Fruit fly (Drosophila melanogaster) whole organism, embryonic: ENCODE data around the gene Slip1.

Source experiments
- Asciz ChIP-seq: fragments of 200-800 bp; sonication (Bioruptor generic); optimal IDR thresholded peaks from 2 replicates; lab custom pipeline; 2017; ENCODE audit warnings: missing biosample characterization, mild to moderate bottlenecking, missing genetic modification characterization, missing genetic modification reagents
- BEAF-32 ChIP-seq: fragments of 200-800 bp; sonication (Bioruptor generic); optimal IDR thresholded peaks from 3 replicates; lab custom pipeline; 2017; ENCODE audit warnings: missing biosample characterization, missing genetic modification characterization, mild to moderate bottlenecking, moderate library complexity, missing genetic modification reagents
- C15 ChIP-seq: fragments of 200-800 bp; sonication (Bioruptor generic); IDR thresholded peaks from 3 replicates; pipeline ENCODE4 v1.3.6; 2022; ENCODE audit warnings: missing biosample characterization, missing genetic modification characterization
- CG11696 ChIP-seq: fragments of 200-800 bp; sonication (Bioruptor generic); IDR thresholded peaks from 2 replicates; pipeline ENCODE4 v1.3.6; 2022; ENCODE audit warnings: missing biosample characterization, missing genetic modification characterization
- CG12219 ChIP-seq: fragments of 200-800 bp; sonication (Bioruptor generic); optimal IDR thresholded peaks from 3 replicates; lab custom pipeline; 2018; ENCODE audit warnings: missing biosample characterization, mild to moderate bottlenecking, missing genetic modification characterization
- CG12236 ChIP-seq: fragments of 200-800 bp; sonication (Bioruptor generic); optimal IDR thresholded peaks from 2 replicates; lab custom pipeline; 2016; ENCODE audit warnings: missing biosample characterization, missing genetic modification characterization
- CG15479 ChIP-seq: fragments of 200-800 bp; sonication (Bioruptor generic); optimal IDR thresholded peaks from 3 replicates; lab custom pipeline; 2019; ENCODE audit warnings: missing biosample characterization, mild to moderate bottlenecking, missing genetic modification characterization, moderate library complexity
- CG1603 ChIP-seq: fragments of 200-800 bp; sonication (Bioruptor generic); optimal IDR thresholded peaks from 2 replicates; lab custom pipeline; 2019; ENCODE audit warnings: missing biosample characterization, mild to moderate bottlenecking, missing genetic modification characterization, moderate library complexity
- CG17359 ChIP-seq: fragments of 200-800 bp; sonication (Bioruptor generic); optimal IDR thresholded peaks from 3 replicates; lab custom pipeline; 2018; ENCODE audit warnings: missing biosample characterization, mild to moderate bottlenecking, missing genetic modification characterization, moderate library complexity
- CG17568 ChIP-seq: fragments of 200-800 bp; sonication (Bioruptor generic); optimal IDR thresholded peaks from 2 replicates; lab custom pipeline; 2018; ENCODE audit warnings: missing biosample characterization, mild to moderate bottlenecking, missing genetic modification characterization, moderate library complexity
- CG18262 ChIP-seq: fragments of 200-800 bp; optimal IDR thresholded peaks from 3 replicates; lab custom pipeline; 2019; ENCODE audit warnings: missing biosample characterization, mild to moderate bottlenecking, missing genetic modification characterization, moderate library complexity
- CG2129 ChIP-seq: fragments of 200-800 bp; sonication (Bioruptor generic); IDR thresholded peaks from 2 replicates; pipeline ENCODE4 v1.3.6; 2022; ENCODE audit warnings: missing biosample characterization, missing genetic modification characterization; ENCODE audit not compliant: partially characterized antibody
- CG3065 ChIP-seq: fragments of 200-800 bp; sonication (Bioruptor generic); optimal IDR thresholded peaks from 2 replicates; lab custom pipeline; 2016; ENCODE audit warnings: missing biosample characterization, missing genetic modification characterization
- CG31441 ChIP-seq: fragments of 200-800 bp; sonication (Bioruptor generic); IDR thresholded peaks from 2 replicates; pipeline ENCODE4 v1.3.6; 2022; ENCODE audit warnings: missing biosample characterization, missing genetic modification characterization
- CG32532 ChIP-seq: fragments of 200-800 bp; sonication (Bioruptor generic); IDR thresholded peaks from 2 replicates; pipeline ENCODE4 v1.3.6; 2022; ENCODE audit warnings: missing biosample characterization, missing genetic modification characterization
- CG6813 ChIP-seq: fragments of 200-800 bp; sonication (Bioruptor generic); optimal IDR thresholded peaks from 2 replicates; lab custom pipeline; 2017; ENCODE audit warnings: missing biosample characterization, missing genetic modification characterization, mild to moderate bottlenecking, moderate library complexity, missing genetic modification reagents
- CG8089 ChIP-seq: fragments of 200-800 bp; sonication (Bioruptor generic); optimal IDR thresholded peaks from 3 replicates; lab custom pipeline; 2016; ENCODE audit warnings: missing biosample characterization, missing genetic modification characterization
- Dad ChIP-seq: fragments of 200-800 bp; sonication (Bioruptor generic); optimal IDR thresholded peaks from 3 replicates; lab custom pipeline; 2016; ENCODE audit warnings: missing biosample characterization, missing genetic modification characterization
- Dip2 ChIP-seq: fragments of 200-800 bp; sonication (Bioruptor generic); IDR thresholded peaks from 2 replicates; pipeline ENCODE4 v1.3.6; 2022; ENCODE audit warnings: missing biosample characterization, missing genetic modification characterization
- Gsc ChIP-seq: fragments of 200-800 bp; sonication (Bioruptor generic); IDR thresholded peaks from 2 replicates; pipeline ENCODE4 v1.3.6; 2022; ENCODE audit warnings: missing biosample characterization, missing genetic modification characterization
- H2.0 ChIP-seq: fragments of 200-800 bp; sonication (Bioruptor generic); IDR thresholded peaks from 2 replicates; pipeline ENCODE4 v1.3.6; 2022; ENCODE audit warnings: missing biosample characterization, missing genetic modification characterization
- HHEX ChIP-seq: fragments of 200-800 bp; sonication (Bioruptor generic); optimal IDR thresholded peaks from 3 replicates; lab custom pipeline; 2017; ENCODE audit warnings: missing biosample characterization, mild to moderate bottlenecking, missing genetic modification characterization, missing genetic modification reagents
- MBD-R2 ChIP-seq: fragments of 200-800 bp; sonication (Bioruptor generic); IDR thresholded peaks from 2 replicates; pipeline ENCODE4 v1.3.6; 2022; ENCODE audit warnings: missing biosample characterization, missing genetic modification characterization
- Med ChIP-seq: fragments of 200-800 bp; sonication (Bioruptor generic); peaks from one replicate; lab custom pipeline; 2016; ENCODE audit warnings: missing biosample characterization, missing genetic modification characterization, mild to moderate bottlenecking, inconsistent platforms, moderate library complexity
- Opbp ChIP-seq: fragments of 200-800 bp; sonication (Bioruptor generic); IDR thresholded peaks from 3 replicates; pipeline ENCODE4 v1.3.6; 2022; ENCODE audit warnings: missing biosample characterization, missing genetic modification characterization; ENCODE audit not compliant: partially characterized antibody
- Poxn ChIP-seq: fragments of 200-800 bp; sonication (Bioruptor generic); IDR thresholded peaks from 2 replicates; pipeline ENCODE4 v1.3.6; 2022; ENCODE audit warnings: missing biosample characterization, missing genetic modification characterization
- Sry-δ ChIP-seq: fragments of 200-800 bp; sonication (Bioruptor generic); optimal IDR thresholded peaks from 2 replicates; lab custom pipeline; 2016; ENCODE audit warnings: missing biosample characterization, missing genetic modification characterization
- Ssrp ChIP-seq: fragments of 200-800 bp; sonication (Bioruptor generic); optimal IDR thresholded peaks from 2 replicates; lab custom pipeline; 2018; ENCODE audit warnings: missing biosample characterization, mild to moderate bottlenecking, missing genetic modification characterization, moderate library complexity
- TFAM ChIP-seq: fragments of 200-800 bp; sonication (Bioruptor generic); optimal IDR thresholded peaks from 2 replicates; lab custom pipeline; 2017; ENCODE audit warnings: missing biosample characterization, missing genetic modification characterization, inconsistent platforms
- Taf1 ChIP-seq: fragments of 200-800 bp; sonication (Bioruptor generic); IDR thresholded peaks from 2 replicates; pipeline ENCODE4 v1.3.6; 2022; ENCODE audit warnings: missing biosample characterization, missing genetic modification characterization
- YL-1 ChIP-seq: fragments of 200-800 bp; sonication (Bioruptor generic); optimal IDR thresholded peaks from 3 replicates; lab custom pipeline; 2017; ENCODE audit warnings: missing biosample characterization, mild to moderate bottlenecking, missing genetic modification characterization
- al ChIP-seq: fragments of 200-800 bp; sonication (Bioruptor generic); IDR thresholded peaks from 2 replicates; pipeline ENCODE4 v1.3.6; 2022; ENCODE audit warnings: missing biosample characterization, missing genetic modification characterization
- dysf ChIP-seq: fragments of 200-800 bp; sonication (Bioruptor generic); IDR thresholded peaks from 3 replicates; pipeline ENCODE4 v1.3.6; 2022; ENCODE audit warnings: missing biosample characterization, missing genetic modification characterization
- gcm2 ChIP-seq: fragments of 200-800 bp; sonication (Bioruptor generic); optimal IDR thresholded peaks from 2 replicates; lab custom pipeline; 2016; ENCODE audit warnings: missing biosample characterization, missing genetic modification characterization
- gfzf ChIP-seq: fragments of 200-800 bp; sonication (Bioruptor generic); optimal IDR thresholded peaks from 2 replicates; lab custom pipeline; 2016; ENCODE audit warnings: missing biosample characterization, mild to moderate bottlenecking, missing genetic modification characterization, moderate library complexity
- gro ChIP-seq: fragments of 200-800 bp; sonication (Bioruptor generic); optimal IDR thresholded peaks from 2 replicates; lab custom pipeline; 2016; ENCODE audit warnings: missing biosample characterization, missing genetic modification characterization
- her ChIP-seq: fragments of 200-800 bp; sonication (Bioruptor generic); optimal IDR thresholded peaks from 2 replicates; lab custom pipeline; 2016; ENCODE audit warnings: missing biosample characterization, missing genetic modification characterization
- nom ChIP-seq: fragments of 200-800 bp; sonication (Bioruptor generic); optimal IDR thresholded peaks from 2 replicates; lab custom pipeline; 2017; ENCODE audit warnings: missing biosample characterization, missing genetic modification characterization, mild to moderate bottlenecking, moderate library complexity, missing genetic modification reagents
- oc ChIP-seq: fragments of 200-800 bp; sonication (Bioruptor generic); optimal IDR thresholded peaks from 2 replicates; lab custom pipeline; 2018; ENCODE audit warnings: missing biosample characterization, mild to moderate bottlenecking, missing genetic modification characterization, moderate library complexity
- odd ChIP-seq: fragments of 200-800 bp; sonication (Bioruptor generic); optimal IDR thresholded peaks from 2 replicates; lab custom pipeline; 2017; ENCODE audit warnings: missing biosample characterization, mild to moderate bottlenecking, missing genetic modification characterization
- otp ChIP-seq: fragments of 200-800 bp; sonication (Bioruptor generic); IDR thresholded peaks from 3 replicates; pipeline ENCODE4, ENCODE4 v1.3.6; 2022; ENCODE audit warnings: missing biosample characterization, missing genetic modification characterization
- pita ChIP-seq: fragments of 200-800 bp; sonication (Bioruptor generic); optimal IDR thresholded peaks from 2 replicates; lab custom pipeline; 2017; ENCODE audit warnings: missing biosample characterization, mild to moderate bottlenecking, missing genetic modification characterization
- repo ChIP-seq: fragments of 200-800 bp; sonication (Bioruptor generic); optimal IDR thresholded peaks from 2 replicates; lab custom pipeline; 2016; ENCODE audit warnings: missing biosample characterization, missing genetic modification characterization
- rib ChIP-seq: fragments of 200-800 bp; sonication (Bioruptor generic); IDR thresholded peaks from 2 replicates; pipeline ENCODE4 v1.3.6; 2022; ENCODE audit warnings: missing biosample characterization, missing genetic modification characterization
- ro ChIP-seq: fragments of 200-800 bp; sonication (Bioruptor generic); IDR thresholded peaks from 2 replicates; pipeline ENCODE4 v1.3.6; 2022; ENCODE audit warnings: missing biosample characterization, missing genetic modification characterization
- row ChIP-seq: fragments of 200-800 bp; sonication (Bioruptor generic); IDR thresholded peaks from 3 replicates; pipeline ENCODE4 v1.3.6; 2022; ENCODE audit warnings: missing biosample characterization, missing genetic modification characterization
- sd ChIP-seq: fragments of 200-800 bp; sonication (Bioruptor generic); optimal IDR thresholded peaks from 3 replicates; lab custom pipeline; 2018; ENCODE audit warnings: missing biosample characterization, mild to moderate bottlenecking, missing genetic modification characterization, moderate library complexity
- sim ChIP-seq: fragments of 200-800 bp; sonication (Bioruptor generic); IDR thresholded peaks from 2 replicates; pipeline ENCODE4 v1.3.6; 2022; ENCODE audit warnings: missing biosample characterization, missing genetic modification characterization
- slou ChIP-seq: fragments of 200-800 bp; sonication (Bioruptor generic); optimal IDR thresholded peaks from 3 replicates; lab custom pipeline; 2016; ENCODE audit warnings: missing biosample characterization, missing genetic modification characterization
- tgo ChIP-seq: fragments of 200-800 bp; sonication (Bioruptor generic); IDR thresholded peaks from 3 replicates; pipeline ENCODE4 v1.3.6; 2022; ENCODE audit warnings: missing biosample characterization, missing genetic modification characterization
- usp ChIP-seq: fragments of >200 bp; optimal IDR thresholded peaks from 2 replicates; lab custom pipeline; 2017; ENCODE audit warnings: missing biosample characterization, missing genetic modification characterization
- zfh1 ChIP-seq: fragments of 200-800 bp; sonication (Bioruptor generic); IDR thresholded peaks from 3 replicates; pipeline ENCODE4 v1.3.6; 2022; ENCODE audit warnings: missing biosample characterization, missing genetic modification characterization

Gene Slip1

DNA sequence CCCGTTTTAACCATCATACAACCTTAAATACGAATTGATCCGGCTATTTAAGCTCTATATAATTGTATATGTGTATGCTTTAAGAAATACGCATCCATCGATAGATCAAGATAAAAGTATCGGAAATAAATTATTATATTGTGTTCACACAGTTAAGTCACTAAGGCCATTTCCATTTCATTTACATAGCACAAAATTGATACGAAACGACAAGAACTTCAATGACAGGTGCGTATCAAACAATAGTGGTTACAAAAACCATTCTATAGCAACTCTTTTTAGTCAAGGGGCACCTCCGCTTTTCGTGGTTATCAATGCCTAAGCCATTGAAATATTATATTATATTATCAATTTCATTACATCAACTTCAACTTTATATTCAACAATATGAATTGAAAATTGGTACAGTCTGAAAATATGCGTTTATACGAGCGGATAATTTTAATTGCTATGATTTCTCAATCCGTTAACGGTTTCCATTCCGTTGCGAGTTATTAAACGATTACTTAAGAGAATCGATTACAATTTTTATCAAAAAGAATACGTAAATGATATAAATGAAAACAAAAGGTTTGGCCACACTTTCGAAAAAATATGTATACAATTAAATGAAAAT lies at the start of gene Slip1, which contains the start of gene CG46466:
Gene Slip1, plus strand, starts transcription at position 567 of the 616 bp plus-strand sequence.
Gene CG46466, minus strand, starts transcription at position 70 of the 616 bp plus-strand sequence.
- no peak for TF ChIP-seq CG2129 (GFP tag; lab: Robert Waterston, UW)
- TF ChIP-seq repo (GFP tag; lab: Kevin White, UChicago) = no peak
- TF ChIP-seq gcm2 (GFP tag; lab: Kevin White, UChicago) = no peak
- TF ChIP-seq Poxn = no peak
- peak; percentile 73 for TF ChIP-seq BEAF-32 (GFP tag; lab: Kevin White, UChicago)
- peak; percentile 79 for TF ChIP-seq CG1603 (tag; lab: Kevin White, UChicago)
- TF ChIP-seq Ssrp = peak; percentile 33
- no peak for TF ChIP-seq Asciz (GFP tag; lab: Kevin White, UChicago)
- no peak for TF ChIP-seq CG11696 (GFP tag; lab: Robert Waterston, UW)
- TF ChIP-seq TFAM = no peak
- no peak for TF ChIP-seq nom (GFP tag; lab: Kevin White, UChicago)
- TF ChIP-seq CG3065 (GFP tag; lab: Kevin White, UChicago) = no peak
- TF ChIP-seq her (GFP tag; lab: Kevin White, UChicago) = no peak
- no peak for TF ChIP-seq Dad (GFP tag; lab: Kevin White, UChicago)
- TF ChIP-seq tgo (GFP tag; lab: Robert Waterston, UW) = no peak
- TF ChIP-seq oc (tag; lab: Kevin White, UChicago) = no peak
- no peak for TF ChIP-seq usp (GFP tag; lab: Kevin White, UChicago)
- no peak for TF ChIP-seq YL-1 (GFP tag; lab: Kevin White, UChicago)
- no peak for TF ChIP-seq Med (GFP tag; lab: Kevin White, UChicago)
- TF ChIP-seq Taf1 (GFP tag; lab: Robert Waterston, UW) = no peak
- no peak for TF ChIP-seq gro
- no peak for TF ChIP-seq CG12236 (GFP tag; lab: Kevin White, UChicago)
- no peak for TF ChIP-seq dysf
- no peak for TF ChIP-seq C15 (GFP tag; lab: Robert Waterston, UW)
- TF ChIP-seq CG15479 (GFP tag; lab: Kevin White, UChicago) = no peak
- TF ChIP-seq sim (GFP tag; lab: Robert Waterston, UW) = no peak
- TF ChIP-seq row (GFP tag; lab: Robert Waterston, UW) = peak; percentile 76
- TF ChIP-seq CG12219 (GFP tag; lab: Kevin White, UChicago) = no peak
- peak; percentile 32 for TF ChIP-seq CG18262 (tag; lab: Kevin White, UChicago)
- no peak for TF ChIP-seq rib (GFP tag; lab: Robert Waterston, UW)
- no peak for TF ChIP-seq CG31441 (GFP tag; lab: Robert Waterston, UW)
- no peak; the same call in 1 of the 2 replicates for TF ChIP-seq CG32532 (GFP tag; lab: Robert Waterston, UW)
- TF ChIP-seq al (GFP tag; lab: Robert Waterston, UW) = no peak
- no peak for TF ChIP-seq H2.0 (GFP tag; lab: Robert Waterston, UW)
- TF ChIP-seq zfh1 (GFP tag; lab: Robert Waterston, UW) = no peak
- no peak for TF ChIP-seq HHEX (GFP tag; lab: Kevin White, UChicago)
- peak; percentile 47 for TF ChIP-seq Sry-δ (GFP tag; lab: Kevin White, UChicago)
- no peak for TF ChIP-seq odd (GFP tag; lab: Kevin White, UChicago)
- no peak for TF ChIP-seq pita (GFP tag; lab: Kevin White, UChicago)
- no peak for TF ChIP-seq slou (GFP tag; lab: Kevin White, UChicago)
- TF ChIP-seq Dip2 (GFP tag; lab: Robert Waterston, UW) = no peak
- no peak for TF ChIP-seq MBD-R2
- TF ChIP-seq otp (GFP tag; lab: Robert Waterston, UW) = no peak
- TF ChIP-seq gfzf (GFP tag; lab: Kevin White, UChicago) = peak; percentile 47
- no peak for TF ChIP-seq Gsc
- TF ChIP-seq CG6813 (GFP tag; lab: Kevin White, UChicago) = no peak
- no peak for TF ChIP-seq Opbp (GFP tag; lab: Robert Waterston, UW)
- TF ChIP-seq CG17359 (tag; lab: Kevin White, UChicago) = peak; percentile 24
- TF ChIP-seq sd (tag; lab: Kevin White, UChicago) = no peak
- no peak for TF ChIP-seq CG8089 (GFP tag; lab: Kevin White, UChicago)
- TF ChIP-seq CG17568 (GFP tag; lab: Kevin White, UChicago) = no peak
- TF ChIP-seq ro = no peak
